Worm (Caenorhabditis elegans) whole organism, L3 larva: ENCODE data around the gene mcat-1.

Experiments used
- ceh-9 ChIP-seq: sonication (generic microtip); optimal IDR thresholded peaks from 2 replicates; lab custom pipeline; 2018; ENCODE audit warnings: missing biosample characterization, missing genetic modification characterization
- elt-1 ChIP-seq: fragments of 150-350 bp; optimal IDR thresholded peaks from 2 replicates; lab custom pipeline; 2014; ENCODE audit warnings: missing biosample characterization, missing genetic modification characterization
- elt-2 ChIP-seq: sonication (generic microtip); optimal IDR thresholded peaks from 2 replicates; lab custom pipeline; 2016; ENCODE audit warnings: missing genetic modification reagents, mild to moderate bottlenecking, missing genetic modification characterization, missing compliant biosample characterization
- lin-39 ChIP-seq: fragments of 150-350 bp; optimal IDR thresholded peaks from 2 replicates; lab custom pipeline; 2018; ENCODE audit warnings: missing biosample characterization, missing genetic modification reagents, missing genetic modification characterization
- nhr-11 ChIP-seq: fragments of 150-350 bp; optimal IDR thresholded peaks from 2 replicates; lab custom pipeline; 2014; ENCODE audit warnings: missing biosample characterization, missing genetic modification characterization
- nhr-28 ChIP-seq: fragments of 150-350 bp; optimal IDR thresholded peaks from 2 replicates; lab custom pipeline; 2014; ENCODE audit warnings: missing biosample characterization, missing genetic modification characterization
- pha-4 ChIP-seq: fragments of 150-350 bp; optimal IDR thresholded peaks from 2 replicates; lab custom pipeline; 2014; ENCODE audit warnings: missing biosample characterization, missing genetic modification reagents, missing genetic modification characterization
- pqm-1 ChIP-seq: fragments of 150-350 bp; optimal IDR thresholded peaks from 2 replicates; lab custom pipeline; 2017; ENCODE audit warnings: missing biosample characterization, missing genetic modification characterization, inconsistent platforms
- snpc-4 ChIP-seq: fragments of 150-350 bp; optimal IDR thresholded peaks from 2 replicates; lab custom pipeline; 2014; ENCODE audit warnings: missing biosample characterization, missing genetic modification characterization
- tbx-2 ChIP-seq: sonication (generic microtip); optimal IDR thresholded peaks from 2 replicates; lab custom pipeline; 2016; ENCODE audit warnings: mild to moderate bottlenecking, missing genetic modification characterization, missing compliant biosample characterization
- zag-1 ChIP-seq: fragments of 150-350 bp; optimal IDR thresholded peaks from 2 replicates; lab custom pipeline; 2014; ENCODE audit warnings: missing biosample characterization, missing genetic modification characterization
- ztf-11 ChIP-seq: fragments of 150-350 bp; optimal IDR thresholded peaks from 2 replicates; lab custom pipeline; 2014; ENCODE audit warnings: missing biosample characterization, missing genetic modification characterization
- ztf-4 ChIP-seq: fragments of 150-350 bp; optimal IDR thresholded peaks from 2 replicates; lab custom pipeline; 2014; ENCODE audit warnings: missing biosample characterization, missing genetic modification characterization

- TF ChIP-seq elt-1 (tag; lab: Kevin White, UChicago) (no peak), ceh-9 (tag; lab: Kevin White, UChicago) (no peak), zag-1 (tag; lab: Kevin White, UChicago) (no peak), ztf-11 (tag; lab: Kevin White, UChicago) (no peak), elt-2 (tag; lab: Kevin White, UChicago) (no peak), lin-39 (no peak), nhr-11 (tag; lab: Kevin White, UChicago) (no peak), snpc-4 (tag; lab: Kevin White, UChicago) (no peak), pha-4 (no peak), nhr-28 (tag; lab: Kevin White, UChicago) (no peak), ztf-4 (no peak), tbx-2 (tag; lab: Kevin White, UChicago) (no peak), pqm-1 (no peak)
Observed at ce11 chrII:86794-87193, 4.5 kb downstream of the mcat-1 start.
